Fruit fly (Drosophila melanogaster) whole organism, embryonic: ENCODE measurements around the gene Indy.

Source experiments
- Asciz ChIP-seq: fragments of 200-800 bp; sonication (Bioruptor generic); optimal IDR thresholded peaks from 2 replicates; lab custom pipeline; 2017; ENCODE audit warnings: missing biosample characterization, mild to moderate bottlenecking, missing genetic modification characterization, missing genetic modification reagents
- CG10321 ChIP-seq: fragments of 200-800 bp; sonication (Bioruptor generic); IDR thresholded peaks from 2 replicates; pipeline ENCODE4 v1.3.6; 2022; ENCODE audit warnings: missing biosample characterization, missing genetic modification characterization
- CG11504 ChIP-seq: fragments of 200-800 bp; sonication (Bioruptor generic); optimal IDR thresholded peaks from 3 replicates; lab custom pipeline; 2019; ENCODE audit warnings: missing biosample characterization, mild to moderate bottlenecking, missing genetic modification characterization, moderate library complexity
- CG11723 ChIP-seq: fragments of 200-800 bp; sonication (Bioruptor generic); optimal IDR thresholded peaks from 2 replicates; lab custom pipeline; 2017; ENCODE audit warnings: missing biosample characterization, mild to moderate bottlenecking, missing genetic modification characterization
- CG12391 ChIP-seq: fragments of 200-800 bp; sonication (Bioruptor generic); optimal IDR thresholded peaks from 3 replicates; lab custom pipeline; 2018; ENCODE audit warnings: missing biosample characterization, mild to moderate bottlenecking, missing genetic modification characterization, moderate library complexity
- CG12744 ChIP-seq: fragments of 200-800 bp; sonication (Bioruptor generic); optimal IDR thresholded peaks from 2 replicates; lab custom pipeline; 2016; ENCODE audit warnings: missing biosample characterization, missing genetic modification characterization
- CG13624 ChIP-seq: fragments of 200-800 bp; sonication (Bioruptor generic); optimal IDR thresholded peaks from 2 replicates; lab custom pipeline; 2016; ENCODE audit warnings: missing biosample characterization, missing genetic modification characterization
- CG13894 ChIP-seq: fragments of 200-800 bp; sonication (Bioruptor generic); optimal IDR thresholded peaks from 3 replicates; lab custom pipeline; 2018; ENCODE audit warnings: missing biosample characterization, mild to moderate bottlenecking, missing genetic modification characterization, moderate library complexity
- CG15011 ChIP-seq: fragments of 200-800 bp; sonication (Bioruptor generic); optimal IDR thresholded peaks from 3 replicates; lab custom pipeline; 2018; ENCODE audit warnings: missing biosample characterization, mild to moderate bottlenecking, missing genetic modification characterization
- CG17361 ChIP-seq: fragments of 200-800 bp; sonication (Bioruptor generic); IDR thresholded peaks from 3 replicates; pipeline ENCODE4 v1.3.6; 2022; ENCODE audit warnings: missing biosample characterization, missing genetic modification characterization
- CG17568 ChIP-seq: fragments of 200-800 bp; sonication (Bioruptor generic); optimal IDR thresholded peaks from 2 replicates; lab custom pipeline; 2018; ENCODE audit warnings: missing biosample characterization, mild to moderate bottlenecking, missing genetic modification characterization, moderate library complexity
- CG4730 ChIP-seq: fragments of 200-800 bp; sonication (Bioruptor generic); IDR thresholded peaks from 2 replicates; pipeline ENCODE4 v1.3.6; 2022; ENCODE audit warnings: missing biosample characterization, missing genetic modification characterization
- CG4820 ChIP-seq: fragments of 200-800 bp; sonication (Bioruptor generic); optimal IDR thresholded peaks from 3 replicates; lab custom pipeline; 2016; ENCODE audit warnings: missing biosample characterization, missing genetic modification characterization
- CG6765 ChIP-seq: fragments of 200-800 bp; sonication (Bioruptor generic); optimal IDR thresholded peaks from 3 replicates; lab custom pipeline; 2017; ENCODE audit warnings: missing biosample characterization, mild to moderate bottlenecking, missing genetic modification characterization
- CG9817 ChIP-seq: fragments of 200-800 bp; sonication (Bioruptor generic); optimal IDR thresholded peaks from 2 replicates; lab custom pipeline; 2018; ENCODE audit warnings: missing biosample characterization, mild to moderate bottlenecking, missing genetic modification characterization, moderate library complexity
- D19B ChIP-seq: fragments of 200-800 bp; sonication (Bioruptor generic); optimal IDR thresholded peaks from 2 replicates; lab custom pipeline; 2017; ENCODE audit warnings: missing biosample characterization, mild to moderate bottlenecking, missing genetic modification characterization
- Dek ChIP-seq: fragments of 200-800 bp; sonication (Bioruptor generic); optimal IDR thresholded peaks from 3 replicates; lab custom pipeline; 2019; ENCODE audit warnings: missing biosample characterization, mild to moderate bottlenecking, missing genetic modification characterization, moderate library complexity
- Dref ChIP-seq: fragments of 200-800 bp; sonication (Bioruptor generic); IDR thresholded peaks from 2 replicates; pipeline ENCODE4 v1.3.6; 2022; ENCODE audit warnings: missing biosample characterization, missing genetic modification characterization
- E2f2 ChIP-seq: fragments of 200-800 bp; sonication (Bioruptor generic); IDR thresholded peaks from 2 replicates; pipeline ENCODE4 v1.3.6; 2022; ENCODE audit warnings: missing biosample characterization, missing genetic modification characterization
- Eip74EF ChIP-seq, 2 experiments: fragments of 200-800 bp in 1 of 2; fragments of >200 bp in 1 of 2; sonication (Bioruptor generic) in 1 of 2; optimal IDR thresholded peaks; 2 replicates each; lab custom pipeline; 2017 to 2019; ENCODE audit warnings: missing biosample characterization in 2 of 2, missing genetic modification characterization in 2 of 2, mild to moderate bottlenecking in 1 of 2, moderate library complexity in 1 of 2
- Gsc ChIP-seq: fragments of 200-800 bp; sonication (Bioruptor generic); IDR thresholded peaks from 2 replicates; pipeline ENCODE4 v1.3.6; 2022; ENCODE audit warnings: missing biosample characterization, missing genetic modification characterization
- Hr51 ChIP-seq, 2 experiments: fragments of 200-800 bp; sonication (Bioruptor generic); optimal IDR thresholded peaks; 2 replicates in 1 of 2; 3 replicates in 1 of 2; lab custom pipeline; 2016 to 2018; ENCODE audit warnings: missing biosample characterization in 2 of 2, missing genetic modification characterization in 2 of 2, mild to moderate bottlenecking in 1 of 2, moderate library complexity in 1 of 2
- Lhr ChIP-seq: fragments of 200-800 bp; sonication (Bioruptor generic); optimal IDR thresholded peaks from 3 replicates; lab custom pipeline; 2017; ENCODE audit warnings: mild to moderate bottlenecking, missing biosample characterization, missing genetic modification reagents, missing genetic modification characterization
- Lpt ChIP-seq: fragments of >200 bp; optimal IDR thresholded peaks from 2 replicates; lab custom pipeline; 2018; ENCODE audit warnings: missing biosample characterization, missing genetic modification characterization
- Max ChIP-seq: fragments of 200-800 bp; sonication (Bioruptor generic); optimal IDR thresholded peaks from 2 replicates; lab custom pipeline; 2016; ENCODE audit warnings: missing biosample characterization, mild to moderate bottlenecking, missing genetic modification characterization
- NK7.1 ChIP-seq: fragments of 200-800 bp; sonication (Bioruptor generic); optimal IDR thresholded peaks from 3 replicates; lab custom pipeline; 2016; ENCODE audit warnings: missing biosample characterization, missing genetic modification characterization
- Neu2 ChIP-seq: fragments of 200-800 bp; sonication (Bioruptor generic); optimal IDR thresholded peaks from 3 replicates; lab custom pipeline; 2016; ENCODE audit warnings: missing biosample characterization, missing genetic modification characterization, borderline replicate concordance
- Nf-YA ChIP-seq: fragments of 200-800 bp; sonication (Bioruptor generic); IDR thresholded peaks from 2 replicates; pipeline ENCODE4 v1.3.6; 2022; ENCODE audit warnings: missing biosample characterization, missing genetic modification characterization
- NfI ChIP-seq: fragments of 200-800 bp; sonication (Bioruptor generic); optimal IDR thresholded peaks from 3 replicates; lab custom pipeline; 2018; ENCODE audit warnings: missing biosample characterization, mild to moderate bottlenecking, missing genetic modification characterization, moderate library complexity
- Oaz ChIP-seq: fragments of 200-800 bp; sonication (Bioruptor generic); IDR thresholded peaks from 2 replicates; pipeline ENCODE4 v1.3.6; 2022; ENCODE audit warnings: missing biosample characterization, missing genetic modification characterization
- PHDP ChIP-seq: fragments of 200-800 bp; sonication (Bioruptor generic); optimal IDR thresholded peaks from 3 replicates; lab custom pipeline; 2018; ENCODE audit warnings: missing biosample characterization, mild to moderate bottlenecking, missing genetic modification characterization, moderate library complexity
- Sin3A ChIP-seq: fragments of >200 bp; optimal IDR thresholded peaks from 2 replicates; lab custom pipeline; 2018
- Sox102F ChIP-seq: fragments of 200-800 bp; sonication (Bioruptor generic); optimal IDR thresholded peaks from 2 replicates; lab custom pipeline; 2018; ENCODE audit warnings: missing biosample characterization, mild to moderate bottlenecking, missing genetic modification characterization, moderate library complexity
- ash1 ChIP-seq: fragments of 200-800 bp; sonication (Bioruptor generic); optimal IDR thresholded peaks from 2 replicates; lab custom pipeline; 2018; ENCODE audit warnings: missing biosample characterization, mild to moderate bottlenecking, missing genetic modification characterization
- da ChIP-seq: fragments of 200-800 bp; sonication (Bioruptor generic); optimal IDR thresholded peaks from 2 replicates; lab custom pipeline; 2016; ENCODE audit warnings: missing biosample characterization, missing genetic modification characterization
- dmrt99B ChIP-seq: fragments of 200-800 bp; sonication (Bioruptor generic); optimal IDR thresholded peaks from 2 replicates; lab custom pipeline; 2018; ENCODE audit warnings: missing biosample characterization, mild to moderate bottlenecking, missing genetic modification characterization, moderate library complexity
- fd96Cb ChIP-seq: fragments of 200-800 bp; sonication (Bioruptor generic); optimal IDR thresholded peaks from 2 replicates; lab custom pipeline; 2018; ENCODE audit warnings: missing biosample characterization, mild to moderate bottlenecking, missing genetic modification characterization, moderate library complexity
- fu2 ChIP-seq: fragments of 200-800 bp; sonication (Bioruptor generic); optimal IDR thresholded peaks from 2 replicates; lab custom pipeline; 2016; ENCODE audit warnings: missing biosample characterization, missing genetic modification characterization
- gsb-n ChIP-seq: fragments of 200-800 bp; sonication (Bioruptor generic); optimal IDR thresholded peaks from 3 replicates; lab custom pipeline; 2018; ENCODE audit warnings: missing biosample characterization, mild to moderate bottlenecking, missing genetic modification characterization
- ind ChIP-seq: fragments of 200-800 bp; sonication (Bioruptor generic); optimal IDR thresholded peaks from 3 replicates; lab custom pipeline; 2016; ENCODE audit warnings: missing biosample characterization, missing genetic modification characterization
- mirr ChIP-seq: fragments of 200-800 bp; sonication (Bioruptor generic); optimal IDR thresholded peaks from 3 replicates; lab custom pipeline; 2018; ENCODE audit warnings: missing biosample characterization, mild to moderate bottlenecking, missing genetic modification characterization
- nerfin-1 ChIP-seq: fragments of 200-800 bp; sonication (Bioruptor generic); optimal IDR thresholded peaks from 3 replicates; lab custom pipeline; 2019; ENCODE audit warnings: missing biosample characterization, mild to moderate bottlenecking, missing genetic modification characterization, moderate library complexity
- org-1 ChIP-seq: fragments of 200-800 bp; sonication (Bioruptor generic); optimal IDR thresholded peaks from 2 replicates; lab custom pipeline; 2017; ENCODE audit warnings: missing biosample characterization, missing genetic modification characterization
- otp ChIP-seq: fragments of 200-800 bp; sonication (Bioruptor generic); IDR thresholded peaks from 3 replicates; pipeline ENCODE4, ENCODE4 v1.3.6; 2022; ENCODE audit warnings: missing biosample characterization, missing genetic modification characterization
- shn ChIP-seq: fragments of 200-800 bp; sonication (Bioruptor generic); optimal IDR thresholded peaks from 3 replicates; lab custom pipeline; 2016; ENCODE audit warnings: missing biosample characterization, missing genetic modification characterization
- sim ChIP-seq: fragments of 200-800 bp; sonication (Bioruptor generic); IDR thresholded peaks from 2 replicates; pipeline ENCODE4 v1.3.6; 2022; ENCODE audit warnings: missing biosample characterization, missing genetic modification characterization
- sisA ChIP-seq: fragments of 200-800 bp; sonication (Bioruptor generic); IDR thresholded peaks from 2 replicates; pipeline ENCODE4 v1.3.6; 2022; ENCODE audit warnings: missing biosample characterization, missing genetic modification characterization
- stc ChIP-seq: fragments of 200-800 bp; sonication (Bioruptor generic); IDR thresholded peaks from 2 replicates; pipeline ENCODE4 v1.3.6; 2022; ENCODE audit warnings: missing biosample characterization, missing genetic modification characterization

The Indy gene

DNA sequence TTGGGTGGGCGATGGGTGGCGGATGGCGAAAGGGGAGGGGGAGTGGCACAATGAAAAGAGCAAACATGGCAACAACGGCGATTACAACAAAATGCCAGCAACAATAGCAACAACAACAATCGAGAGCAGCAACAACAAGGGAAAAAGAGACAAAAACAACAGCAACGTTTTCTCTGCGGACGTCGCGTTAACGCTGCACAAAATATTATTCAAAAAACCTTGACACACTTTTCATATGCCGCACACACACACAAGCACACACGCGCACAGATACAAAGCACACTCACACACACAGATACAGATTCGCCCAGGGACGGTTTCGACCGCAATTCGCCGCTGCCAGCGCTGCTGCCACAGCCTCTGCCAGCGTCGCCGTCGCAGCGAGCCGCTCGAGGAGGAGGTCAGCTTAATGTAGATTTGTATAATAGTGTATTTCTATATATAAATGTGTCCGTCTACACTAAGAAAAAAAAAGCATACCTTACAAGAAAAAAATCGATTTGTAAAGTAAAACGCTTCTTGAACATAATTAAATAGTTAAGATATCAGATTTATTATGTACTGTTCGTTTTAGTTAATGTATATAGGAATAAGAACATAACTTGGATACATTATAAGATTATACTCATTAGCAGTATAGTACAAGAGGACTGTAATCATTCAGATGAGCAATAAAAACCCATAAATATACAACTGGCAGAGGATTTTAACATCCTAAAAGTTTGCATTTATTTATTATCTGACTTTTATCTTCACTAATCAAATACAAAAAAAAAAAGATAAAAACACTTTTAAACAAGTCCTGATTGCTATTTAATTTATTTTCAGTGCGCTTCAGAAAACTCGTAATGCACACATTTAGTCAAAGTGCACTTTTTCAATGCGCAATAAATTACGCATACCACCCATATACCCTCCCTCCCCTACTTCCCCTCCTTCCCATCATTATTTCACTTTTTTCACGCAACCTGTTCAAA is 64.1 kb downstream of the Indy start (continued):
- TF ChIP-seq dmrt99B (tag; lab: Kevin White, UChicago) (peak; percentile 86), CG15011 (GFP tag; lab: Kevin White, UChicago) (peak; percentile 4), CG6765 (GFP tag; lab: Kevin White, UChicago) (peak; percentile 54), Dref (no peak), CG17568 (GFP tag; lab: Kevin White, UChicago) (peak; percentile 27), shn (GFP tag; lab: Kevin White, UChicago) (no peak), CG10321 (GFP tag; lab: Robert Waterston, UW) (0 out of 2 replicates have a peak, but pooled peaks have one; percentile 33), D19B (GFP tag; lab: Kevin White, UChicago) (no peak), E2f2 (peak; percentile 33; the same call in 1 of the 2 replicates), CG13894 (tag; lab: Kevin White, UChicago) (no peak), da (GFP tag; lab: Kevin White, UChicago) (no peak), CG12391 (peak; percentile 67), Oaz (GFP tag; lab: Robert Waterston, UW) (no peak; the same call in 1 of the 2 replicates), ind (GFP tag; lab: Kevin White, UChicago) (peak; percentile 17), CG4820 (GFP tag; lab: Kevin White, UChicago) (peak; percentile 23), CG12744 (GFP tag; lab: Kevin White, UChicago) (no peak), Nf-YA (peak; percentile 53; the same call in 1 of the 2 replicates), CG9817 (tag; lab: Kevin White, UChicago) (peak; percentile 19), Max (GFP tag; lab: Kevin White, UChicago) (no peak), Hr51 (GFP tag; optimal IDR thresholded peaks at IDR 0.05; lab: Kevin White, UChicago) (peak in 1 of 2 experiments; percentile 93), fd96Cb (peak; percentile 56), CG17361 (GFP tag; lab: Robert Waterston, UW) (peak; percentile 79), nerfin-1 (tag; lab: Kevin White, UChicago) (peak; percentile 52), Dek (peak; percentile 40), Lhr (GFP tag; lab: Kevin White, UChicago) (no peak), CG11723 (GFP tag; lab: Kevin White, UChicago) (peak; percentile 14), NK7.1 (peak; percentile 1), sisA (GFP tag; lab: Robert Waterston, UW) (peak; percentile 45), CG4730 (GFP tag; lab: Robert Waterston, UW) (peak; percentile 15; the same call in 1 of the 2 replicates), fu2 (GFP tag; lab: Kevin White, UChicago) (no peak), Neu2 (no peak), PHDP (peak; percentile 56), Gsc (GFP tag; lab: Robert Waterston, UW) (no peak), sim (GFP tag; lab: Robert Waterston, UW) (no peak), Eip74EF (GFP tag; optimal IDR thresholded peaks at IDR 0.05; lab: Kevin White, UChicago) (peak in 1 of 2 experiments; percentile 64), org-1 (GFP tag; lab: Kevin White, UChicago) (peak; percentile 32), NfI (GFP tag; lab: Kevin White, UChicago) (peak; percentile 57), ash1 (GFP tag; lab: Kevin White, UChicago) (no peak), CG13624 (GFP tag; lab: Kevin White, UChicago) (no peak), gsb-n (tag; lab: Kevin White, UChicago) (no peak), stc (peak; percentile 63), Lpt (GFP tag; lab: Kevin White, UChicago) (no peak), Asciz (peak; percentile 43), Sin3A (lab: Kevin White, UChicago) (no peak), CG11504 (tag; lab: Kevin White, UChicago) (peak; percentile 85), mirr (GFP tag; lab: Kevin White, UChicago) (peak; percentile 58), Sox102F (GFP tag; lab: Kevin White, UChicago) (peak; percentile 87), otp (peak; percentile 64; the same call in 2 of the 3 replicates)
